Worm (Caenorhabditis elegans) whole organism, early embryonic: Measurements from ENCODE around the gene Y39E4B.13.

ENCODE experiments used
- B0310.2 ChIP-seq: sonication (generic microtip); optimal IDR thresholded peaks from 2 replicates; lab custom pipeline; 2016; ENCODE audit warnings: mild to moderate bottlenecking, missing genetic modification characterization, missing compliant biosample characterization
- F13C5.2 ChIP-seq: sonication (generic microtip); optimal IDR thresholded peaks from 2 replicates; lab custom pipeline; 2017; ENCODE audit warnings: mild to moderate bottlenecking, missing genetic modification characterization, inconsistent platforms, missing compliant biosample characterization
- ets-7 ChIP-seq: sonication (generic microtip); optimal IDR thresholded peaks from 2 replicates; lab custom pipeline; 2016; ENCODE audit warnings: missing genotype, missing genetic modification characterization, missing compliant biosample characterization
- scrt-1 ChIP-seq: fragments of 200-800 bp; sonication (Bioruptor generic); IDR thresholded peaks from 2 replicates; pipeline ENCODE4 v1.3.6; 2022; ENCODE audit warnings: missing genetic modification characterization, missing compliant biosample characterization
- tbx-37 ChIP-seq: fragments of 200-800 bp; sonication (Bioruptor generic); conservative IDR thresholded peaks from 2 replicates; pipeline ENCODE4 v1.3.6; 2022; ENCODE audit warnings: missing genetic modification reagents, missing genetic modification characterization, missing compliant biosample characterization

DNA sequence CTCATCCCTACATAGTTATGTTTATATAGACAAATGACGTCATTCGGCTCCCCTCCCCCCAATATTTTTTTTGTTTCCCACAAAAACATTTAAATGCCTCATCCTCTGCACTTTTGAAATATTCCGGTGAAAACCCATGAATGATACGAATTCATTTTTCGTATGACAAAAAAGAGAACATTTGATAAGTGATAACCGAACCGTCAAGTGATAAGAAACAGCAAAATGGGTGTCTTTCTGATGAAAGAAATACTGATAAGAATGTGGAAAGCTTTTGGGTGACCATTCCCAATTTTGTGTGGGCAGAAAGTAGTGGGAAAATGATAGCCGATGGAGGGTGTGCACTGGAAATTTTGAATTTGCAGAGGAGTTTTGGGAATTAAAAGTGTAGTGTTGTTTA lies 31.6 kb upstream of the Y39E4B.13 start:
- TF ChIP-seq tbx-37 (no peak), ets-7 (tag; lab: Kevin White, UChicago) (no peak), scrt-1 (GFP tag; lab: Robert Waterston, UW) (no peak), F13C5.2 (no peak), B0310.2 (no peak)
